Worm (Caenorhabditis elegans) whole organism, young adult: ENCODE measurements around the gene F54B11.11.

Experiments
- F22D6.2 ChIP-seq: sonication (generic microtip); optimal IDR thresholded peaks from 2 replicates; lab custom pipeline; 2016; ENCODE audit warnings: mild to moderate bottlenecking, missing genetic modification characterization, missing compliant biosample characterization
- madf-8 ChIP-seq: fragments of 200-800 bp; sonication (Bioruptor generic); conservative IDR thresholded peaks from 2 replicates; pipeline ENCODE4 v1.3.6; 2022; ENCODE audit warnings: missing genetic modification reagents, missing genetic modification characterization, missing compliant biosample characterization

DNA sequence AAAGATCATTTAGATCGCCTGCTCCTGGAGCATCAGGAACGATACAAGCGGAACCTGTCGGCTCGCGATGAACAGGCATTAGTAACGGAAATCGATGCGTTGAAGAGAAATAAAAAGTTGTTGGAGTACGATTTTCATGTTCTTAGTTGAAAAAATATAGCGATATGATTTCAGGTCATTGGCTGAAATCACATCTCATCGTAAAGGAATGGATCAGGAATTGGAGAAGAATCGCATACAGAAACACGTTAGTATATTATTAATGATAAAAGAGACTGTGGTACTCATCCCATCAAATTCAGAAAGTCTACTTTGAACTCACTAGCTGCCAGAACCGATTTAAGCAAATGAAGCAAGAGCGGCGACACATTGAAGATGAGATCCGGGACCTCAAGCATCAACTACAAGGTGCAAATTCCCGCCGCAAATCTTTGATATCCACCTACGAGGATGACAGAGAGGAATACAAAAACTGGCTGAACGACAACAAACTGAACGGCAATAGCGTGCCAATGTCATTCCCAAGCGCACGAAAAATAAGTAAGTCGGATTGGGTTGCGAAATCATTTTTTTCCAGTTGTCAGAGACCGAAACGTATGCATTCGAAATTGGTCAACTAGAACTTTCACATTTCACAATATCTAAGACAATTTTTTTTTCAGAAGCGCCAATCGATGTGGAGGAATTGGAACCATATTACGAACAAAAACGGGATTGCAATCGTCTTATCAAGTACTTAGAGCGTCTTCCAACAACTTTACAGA lies 48.4 kb upstream of the F54B11.11 start:
- TF ChIP-seq F22D6.2 (tag; lab: Kevin White, UChicago) (no peak), madf-8 (GFP tag; lab: Robert Waterston, UW) (no peak)
